Fruit fly (Drosophila melanogaster) whole organism, pupa: Measurements from ENCODE around the gene Hmt-1.

Experiments used
- CG12605 ChIP-seq: fragments of 200-800 bp; sonication (Bioruptor generic); IDR thresholded peaks from 2 replicates; pipeline ENCODE4 v1.3.6; 2022; ENCODE audit warnings: missing biosample characterization, missing genetic modification characterization
- CG13204 ChIP-seq: fragments of 200-800 bp; sonication (Bioruptor generic); optimal IDR thresholded peaks from 2 replicates; lab custom pipeline; 2018; ENCODE audit warnings: missing biosample characterization, mild to moderate bottlenecking, missing genetic modification characterization, moderate library complexity
- CG14655 ChIP-seq: fragments of 200-800 bp; sonication (Bioruptor generic); optimal IDR thresholded peaks from 3 replicates; lab custom pipeline; 2017; ENCODE audit warnings: mild to moderate bottlenecking, missing biosample characterization, missing genetic modification reagents, missing genetic modification characterization
- CG32121 ChIP-seq: fragments of 200-800 bp; sonication (Bioruptor generic); IDR thresholded peaks from 2 replicates; pipeline ENCODE4 v1.3.6; 2022; ENCODE audit warnings: missing biosample characterization, missing genetic modification characterization
- CG34367 ChIP-seq: fragments of 200-800 bp; sonication (Bioruptor generic); optimal IDR thresholded peaks from 2 replicates; lab custom pipeline; 2018; ENCODE audit warnings: missing biosample characterization, mild to moderate bottlenecking, missing genetic modification characterization
- CG8159 ChIP-seq: fragments of 200-800 bp; sonication (Bioruptor generic); optimal IDR thresholded peaks from 3 replicates; lab custom pipeline; 2018; ENCODE audit warnings: missing biosample characterization, mild to moderate bottlenecking, missing genetic modification characterization, moderate library complexity
- EcR ChIP-seq: fragments of 200-800 bp; sonication (Bioruptor generic); optimal IDR thresholded peaks from 3 replicates; lab custom pipeline; 2019; ENCODE audit warnings: missing biosample characterization, missing genetic modification characterization, mild to moderate bottlenecking, moderate library complexity, missing genetic modification reagents
- Pif1A ChIP-seq: fragments of 200-800 bp; sonication (Bioruptor generic); optimal IDR thresholded peaks from 3 replicates; lab custom pipeline; 2016; ENCODE audit warnings: missing biosample characterization, missing genetic modification characterization
- Snoo ChIP-seq: fragments of 200-800 bp; sonication (Bioruptor generic); optimal IDR thresholded peaks from 3 replicates; lab custom pipeline; 2017; ENCODE audit warnings: missing biosample characterization, mild to moderate bottlenecking, missing genetic modification characterization, inconsistent platforms
- fd96Ca ChIP-seq: fragments of 200-800 bp; sonication (Bioruptor generic); IDR thresholded peaks from 3 replicates; pipeline ENCODE4 v1.3.6; 2022; ENCODE audit warnings: missing biosample characterization, missing genetic modification characterization
- gl ChIP-seq: fragments of 200-800 bp; sonication (Bioruptor generic); optimal IDR thresholded peaks from 2 replicates; lab custom pipeline; 2018; ENCODE audit warnings: missing biosample characterization, mild to moderate bottlenecking, missing genetic modification characterization
- rn ChIP-seq: fragments of 200-800 bp; sonication (Bioruptor generic); IDR thresholded peaks from 2 replicates; pipeline ENCODE4 v1.3.6; 2022; ENCODE audit warnings: missing biosample characterization, missing genetic modification characterization

DNA sequence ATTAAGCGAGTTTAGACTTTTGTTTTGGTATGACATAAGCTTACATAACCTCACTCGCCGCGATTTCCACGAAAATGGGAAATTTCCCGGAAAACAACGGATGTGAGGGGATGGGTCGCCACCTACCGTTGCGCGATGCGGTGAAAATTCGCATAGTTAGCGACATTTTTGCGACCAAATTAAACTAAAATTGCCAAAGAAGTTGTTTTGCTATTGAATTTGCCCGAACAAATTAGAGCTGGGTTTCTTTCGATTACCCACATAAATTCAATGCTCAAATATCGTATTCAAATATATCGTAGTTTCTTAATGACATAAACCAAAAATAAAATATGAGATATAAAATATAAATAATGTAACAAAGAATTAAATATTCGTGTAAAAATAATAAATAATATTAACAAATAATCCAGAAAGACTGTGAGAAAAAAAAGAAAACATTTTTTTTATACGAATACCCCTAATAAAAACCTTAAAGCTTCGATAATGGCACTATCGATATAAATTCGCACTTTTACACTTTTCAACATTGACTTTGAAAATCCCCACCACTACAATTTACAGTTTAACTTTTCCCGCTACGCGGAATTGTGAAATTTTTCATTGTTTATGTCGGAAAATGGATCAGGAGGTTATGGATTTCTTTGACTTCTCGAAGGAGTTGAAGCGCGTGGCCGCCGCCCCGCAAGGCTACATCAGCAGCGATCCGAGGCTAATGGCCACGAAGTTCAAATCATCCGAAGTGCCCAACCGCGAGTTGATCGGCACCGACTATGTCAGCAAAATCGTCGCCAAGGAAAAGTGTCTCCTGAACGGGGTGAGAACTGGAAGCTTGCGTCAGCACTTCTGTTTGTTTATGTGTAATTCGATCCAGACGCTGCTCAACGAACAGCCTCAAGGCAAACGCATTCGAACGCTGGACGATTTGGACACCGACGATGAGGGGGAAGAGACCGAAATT is 20.1 kb downstream of the Hmt-1 start, which contains the start of the genes ND-23 and spn-E:
- no peak for TF ChIP-seq Pif1A
- TF ChIP-seq CG32121 (GFP tag; lab: Robert Waterston, UW) = no peak
- TF ChIP-seq fd96Ca (GFP tag; lab: Robert Waterston, UW) = no peak
- TF ChIP-seq CG34367 = no peak
- no peak for TF ChIP-seq rn (GFP tag; lab: Robert Waterston, UW)
- TF ChIP-seq CG14655 = no peak
- TF ChIP-seq CG12605 (GFP tag; lab: Robert Waterston, UW) = no peak
- no peak for TF ChIP-seq CG13204
- no peak for TF ChIP-seq EcR (GFP tag; lab: Kevin White, UChicago)
- no peak for TF ChIP-seq Snoo (tag; lab: Kevin White, UChicago)
- TF ChIP-seq gl = no peak
- no peak for TF ChIP-seq CG8159 (tag; lab: Kevin White, UChicago)
